Fruit fly (Drosophila melanogaster): ENCODE data around the gene CG34161.

Gene CG34161

dm6 chr2L:10607697-10608096, 26.2 kb upstream of the CG34161 start:
- TF ChIP-seq crol (GFP tag; IDR thresholded peaks at IDR 0.05) (peak; percentile 69; the same call in 1 of the 2 replicates), CG13775 (GFP tag; optimal IDR thresholded peaks at IDR 0.05) (no peak), row (GFP tag; IDR thresholded peaks at IDR 0.05) (no peak), oc (tag; optimal IDR thresholded peaks at IDR 0.05) (peak; percentile 61), chn (GFP tag; optimal IDR thresholded peaks at IDR 0.05) (no peak), CG14860 (GFP tag; IDR thresholded peaks at IDR 0.05; ENCODE audit: partially characterized antibody) (0 out of 3 replicates have a peak, but pooled peaks have one; percentile 17), CG6175 (GFP tag; IDR thresholded peaks at IDR 0.05) (no peak), CG2199 (GFP tag; IDR thresholded peaks at IDR 0.05) (peak; percentile 62; the same call in 1 of the 3 replicates), h (optimal IDR thresholded peaks at IDR 0.05) (no peak), CG1529 (GFP tag; optimal IDR thresholded peaks at IDR 0.05) (no peak), luna (GFP tag; optimal IDR thresholded peaks at IDR 0.05) (no peak), CG10543 (GFP tag; optimal IDR thresholded peaks at IDR 0.05) (no peak), CG3065 (GFP tag; optimal IDR thresholded peaks at IDR 0.05) (no peak)

dm6 chr2L:10603604-10604003, 22.1 kb upstream of the CG34161 start:
- TF ChIP-seq amos (GFP tag; IDR thresholded peaks at IDR 0.05; ENCODE audit: partially characterized antibody) (0 out of 2 replicates have a peak, but pooled peaks have one; percentile 5), fd96Cb (tag; optimal IDR thresholded peaks at IDR 0.05) (no peak), CTCF (GFP tag; optimal IDR thresholded peaks at IDR 0.05) (peak; percentile 78), Ets65A (GFP tag) (peak; percentile 37)

dm6 chr2L:10579453-10579852, 2.0 kb downstream of the CG34161 start, which contains the start of gene CG34160:
CG34160 (plus strand) TSS chr2L:10579753.
- TF ChIP-seq Aef1 (GFP tag; IDR thresholded peaks at IDR 0.05) (no peak), oc (tag; optimal IDR thresholded peaks at IDR 0.05) (no peak), CG2712 (tag; optimal IDR thresholded peaks at IDR 0.05) (no peak), maf-S (GFP tag; optimal IDR thresholded peaks at IDR 0.05) (no peak), sima (GFP tag; optimal IDR thresholded peaks at IDR 0.05) (no peak), gro (GFP tag; optimal IDR thresholded peaks at IDR 0.05) (no peak)

- TF ChIP-seq pan (optimal IDR thresholded peaks at IDR 0.05) (no peak), pan (GFP tag; optimal IDR thresholded peaks at IDR 0.05 in 1 of 2, IDR thresholded peaks at IDR 0.05 in 1 of 2) (no peak), CG7839 (tag; optimal IDR thresholded peaks at IDR 0.05) (no peak), pnt (GFP tag; optimal IDR thresholded peaks at IDR 0.05) (no peak), BtbVII (GFP tag; optimal IDR thresholded peaks at IDR 0.05) (no peak), CG5245 (GFP tag; optimal IDR thresholded peaks at IDR 0.05) (no peak), CG4854 (GFP tag; optimal IDR thresholded peaks at IDR 0.05) (no peak), bcd (GFP tag; optimal IDR thresholded peaks at IDR 0.05) (no peak), CG10321 (GFP tag; IDR thresholded peaks at IDR 0.05) (no peak), MTF-1 (GFP tag; optimal IDR thresholded peaks at IDR 0.05; ENCODE audit: borderline replicate concordance) (no peak), CG13123 (GFP tag; optimal IDR thresholded peaks at IDR 0.05) (no peak)
These were observed 3.8 kb downstream of the CG34161 start, which contains the start of gene w-cup for dm6 chr2L:10577692-10578091. w-cup (minus strand) TSS chr2L:10577792.

- no peak for TF ChIP-seq CG30431 (GFP tag; optimal IDR thresholded peaks at IDR 0.05)
- TF ChIP-seq mam (GFP tag; optimal IDR thresholded peaks at IDR 0.05), result no peak
- TF ChIP-seq Xbp1 (GFP tag; optimal IDR thresholded peaks at IDR 0.05), result no peak
- TF ChIP-seq gsb-n (tag; optimal IDR thresholded peaks at IDR 0.05), result no peak
- no peak for TF ChIP-seq CG12219 (GFP tag; optimal IDR thresholded peaks at IDR 0.05)
- TF ChIP-seq CG11398 (GFP tag; optimal IDR thresholded peaks at IDR 0.05), result no peak
- no peak for TF ChIP-seq ro (GFP tag; IDR thresholded peaks at IDR 0.05)
- no peak for TF ChIP-seq CG13424 (tag; optimal IDR thresholded peaks at IDR 0.05)
- no peak for TF ChIP-seq Dfd (GFP tag; optimal IDR thresholded peaks at IDR 0.05)
- TF ChIP-seq Sry-β (GFP tag; optimal IDR thresholded peaks at IDR 0.05), result no peak
- no peak for TF ChIP-seq Eip74EF (GFP tag; optimal IDR thresholded peaks at IDR 0.05)
- TF ChIP-seq CG30020 (tag; optimal IDR thresholded peaks at IDR 0.05), result no peak
- no peak for TF ChIP-seq Fer1 (GFP tag; optimal IDR thresholded peaks at IDR 0.05)
These were observed 14.5 kb downstream of the CG34161 start, which contains the start of gene CG6138 for dm6 chr2L:10566955-10567354. CG6138 (plus strand) TSS chr2L:10567255.

All from whole organism, embryonic.